Worm (Caenorhabditis elegans) whole organism, L4 larva: ENCODE data around the gene K07C11.10.

Source experiments
- F10B5.3 ChIP-seq: sonication (generic microtip); optimal IDR thresholded peaks from 2 replicates; lab custom pipeline; 2016; ENCODE audit warnings: mild to moderate bottlenecking, missing genetic modification characterization, missing compliant biosample characterization
- R02D3.7 ChIP-seq: fragments of 150-350 bp; sonication (generic microtip); optimal IDR thresholded peaks from 3 replicates; lab custom pipeline; 2014; ENCODE audit warnings: missing biosample characterization, missing genetic modification characterization
- Y48G9A.11 ChIP-seq: fragments of 200-800 bp; sonication (Bioruptor generic); IDR thresholded peaks from 2 replicates; pipeline ENCODE4 v1.3.6; 2022; ENCODE audit warnings: missing genetic modification reagents, missing genetic modification characterization, missing compliant biosample characterization
- ZK546.5 ChIP-seq, 2 experiments: sonication (generic microtip); optimal IDR thresholded peaks; 2 replicates each; lab custom pipeline; 2017; ENCODE audit warnings: missing biosample characterization in 2 of 2, missing genetic modification characterization in 2 of 2
- dmd-6 ChIP-seq: fragments of 200-800 bp; sonication (Bioruptor generic); IDR thresholded peaks from 2 replicates; pipeline ENCODE4 v1.3.6; 2022; ENCODE audit warnings: missing genetic modification reagents, missing genetic modification characterization, missing compliant biosample characterization
- jun-1 ChIP-seq: fragments of 150-350 bp; optimal IDR thresholded peaks from 2 replicates; lab custom pipeline; 2014; ENCODE audit warnings: missing biosample characterization, missing genetic modification reagents, missing genetic modification characterization
- lin-38 ChIP-seq: fragments of 200-800 bp; sonication (Bioruptor generic); IDR thresholded peaks from 2 replicates; pipeline ENCODE4 v1.3.6; 2022; ENCODE audit warnings: missing genetic modification reagents, missing genetic modification characterization, missing compliant biosample characterization
- zag-1 ChIP-seq: fragments of 150-350 bp; optimal IDR thresholded peaks from 2 replicates; lab custom pipeline; 2014; ENCODE audit warnings: missing biosample characterization, missing genetic modification characterization
- ztf-11 ChIP-seq: fragments of 150-350 bp; optimal IDR thresholded peaks from 2 replicates; lab custom pipeline; 2014; ENCODE audit warnings: missing biosample characterization, missing genetic modification characterization

DNA sequence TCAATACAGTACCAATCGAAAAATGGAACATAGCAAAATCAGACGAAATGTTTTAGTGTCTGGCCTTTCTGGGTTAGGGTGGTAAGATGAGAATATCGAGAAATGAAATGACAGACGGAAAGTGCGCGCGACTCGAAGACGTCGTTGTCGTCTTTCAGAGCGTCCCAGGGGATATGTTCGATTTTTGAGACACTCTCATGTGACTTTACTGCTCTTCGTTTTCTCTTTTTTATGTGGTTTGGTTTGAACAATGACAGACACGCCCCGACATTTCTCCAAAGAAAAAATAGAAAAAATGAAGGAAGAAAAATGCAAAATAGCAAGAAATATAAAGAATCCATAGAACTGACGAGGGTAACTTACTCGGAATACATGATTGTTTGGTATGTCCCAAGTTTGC is 16.2 kb downstream of the K07C11.10 start:
- TF ChIP-seq ZK546.5 (tag; optimal IDR thresholded peaks at IDR 0.05; lab: Kevin White, UChicago) (no peak), F10B5.3 (tag; lab: Kevin White, UChicago) (no peak), jun-1 (tag; lab: Kevin White, UChicago) (no peak), dmd-6 (no peak), Y48G9A.11 (no peak), lin-38 (GFP tag; lab: Robert Waterston, UW) (no peak), R02D3.7 (tag; lab: Kevin White, UChicago) (no peak), zag-1 (no peak), ztf-11 (no peak)
